Worm (Caenorhabditis elegans): Measurements from ENCODE around the gene str-165.

DNA sequence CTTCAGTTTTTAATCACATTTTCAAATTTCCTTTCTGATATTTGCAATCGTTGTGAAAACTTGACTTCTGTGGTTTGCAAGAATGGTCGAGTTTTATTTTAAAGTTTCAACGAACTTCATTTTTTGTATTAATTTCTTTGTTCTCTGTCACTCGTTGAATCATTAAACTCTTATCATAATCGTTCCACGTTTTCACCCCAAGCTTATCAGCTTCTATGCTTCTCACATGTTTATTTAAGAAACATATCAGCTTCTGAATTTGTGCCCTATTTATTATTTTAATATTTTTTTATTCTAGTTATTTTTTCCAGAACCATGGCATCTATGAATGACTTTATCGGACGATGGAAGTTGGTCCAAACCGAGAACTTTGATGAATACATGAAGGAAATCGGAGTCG, 48.3 kb downstream of the str-165 start, which contains the start of gene lbp-7:
- TF ChIP-seq nhr-76 (tag; optimal IDR thresholded peaks at IDR 0.05) (no peak), unc-62 (GFP tag; optimal IDR thresholded peaks at IDR 0.05) (no peak), nhr-2 (tag; optimal IDR thresholded peaks at IDR 0.05) (no peak), unc-39 (tag; optimal IDR thresholded peaks at IDR 0.05) (no peak), ceh-83 (GFP tag; optimal IDR thresholded peaks at IDR 0.05) (no peak), lin-13 (tag; optimal IDR thresholded peaks at IDR 0.05) (no peak), mab-5 (tag; optimal IDR thresholded peaks at IDR 0.05) (no peak), snpc-4 (tag; optimal IDR thresholded peaks at IDR 0.05) (no peak)
